Fruit fly (Drosophila melanogaster) whole organism, wandering third instar larva: Measurements from ENCODE around the gene ranshi.
A peak's percentile ranks its signal among the peaks of the same experiment; 100 is the strongest.

Source experiments
- Abd-B ChIP-seq: fragments of >200 bp; optimal IDR thresholded peaks from 2 replicates; lab custom pipeline; 2017; ENCODE audit warnings: missing biosample characterization, missing genetic modification characterization
- CG32264 ChIP-seq: fragments of 200-800 bp; sonication (Bioruptor generic); optimal IDR thresholded peaks from 2 replicates; lab custom pipeline; 2016; ENCODE audit warnings: missing biosample characterization, missing genetic modification characterization
- CG9705 ChIP-seq: fragments of 200-800 bp; sonication (Bioruptor generic); optimal IDR thresholded peaks from 2 replicates; lab custom pipeline; 2018; ENCODE audit warnings: missing biosample characterization, mild to moderate bottlenecking, missing genetic modification characterization
- CrebA ChIP-seq: fragments of 200-800 bp; sonication (Bioruptor generic); optimal IDR thresholded peaks from 2 replicates; lab custom pipeline; 2016; ENCODE audit warnings: missing biosample characterization, mild to moderate bottlenecking, missing genetic modification characterization, borderline replicate concordance
- Dfd ChIP-seq: fragments of >200 bp; optimal IDR thresholded peaks from 2 replicates; lab custom pipeline; 2017; ENCODE audit warnings: missing biosample characterization, missing genetic modification characterization
- Dif ChIP-seq: fragments of 200-275, 200-300 bp; sonication (Bioruptor generic); optimal IDR thresholded peaks from 2 replicates; lab custom pipeline; 2018; ENCODE audit warnings: missing biosample characterization, missing genetic modification characterization; ENCODE audit not compliant: partially characterized antibody
- HLH106 ChIP-seq: fragments of 200-800 bp; optimal IDR thresholded peaks from 3 replicates; lab custom pipeline; 2019; ENCODE audit warnings: missing biosample characterization, mild to moderate bottlenecking, missing genetic modification characterization, moderate library complexity
- Hnf4 ChIP-seq: fragments of 200-800 bp; sonication (Bioruptor generic); optimal IDR thresholded peaks from 2 replicates; lab custom pipeline; 2016; ENCODE audit warnings: missing biosample characterization, mild to moderate bottlenecking, missing genetic modification characterization
- Hr78 ChIP-seq: fragments of >200 bp; optimal IDR thresholded peaks from 2 replicates; lab custom pipeline; 2017; ENCODE audit warnings: missing biosample characterization, missing genetic modification characterization
- Hr83 ChIP-seq: fragments of 200-300 bp; sonication (Bioruptor generic); optimal IDR thresholded peaks from 2 replicates; lab custom pipeline; 2016; ENCODE audit warnings: missing biosample characterization, mild to moderate bottlenecking, missing genetic modification characterization, moderate library complexity; ENCODE audit not compliant: poor library complexity, severe bottlenecking
- Jra ChIP-seq: sonication (Bioruptor generic); optimal IDR thresholded peaks from 2 replicates; lab custom pipeline; 2016; ENCODE audit warnings: missing biosample characterization, missing genetic modification characterization
- Mio ChIP-seq: sonication (Bioruptor generic); optimal IDR thresholded peaks from 2 replicates; lab custom pipeline; 2016; ENCODE audit warnings: missing biosample characterization, missing genetic modification characterization
- Myc ChIP-seq: fragments of >200 bp; optimal IDR thresholded peaks from 2 replicates; lab custom pipeline; 2017
- N ChIP-seq: fragments of >200 bp; optimal IDR thresholded peaks from 2 replicates; lab custom pipeline; 2018; ENCODE audit warnings: missing biosample characterization, missing external identifiers, missing genetic modification characterization
- OdsH ChIP-seq: fragments of 200-800 bp; sonication (Bioruptor generic); optimal IDR thresholded peaks from 2 replicates; lab custom pipeline; 2016; ENCODE audit warnings: missing biosample characterization, mild to moderate bottlenecking, missing genetic modification characterization
- Rel ChIP-seq, 2 experiments: fragments of 200-800 bp; sonication (Bioruptor generic) in 1 of 2; optimal IDR thresholded peaks; 2 replicates in 1 of 2; 3 replicates in 1 of 2; lab custom pipeline; 2016 to 2019; ENCODE audit warnings: mild to moderate bottlenecking in 2 of 2, missing biosample characterization in 2 of 2, missing genetic modification characterization in 2 of 2, moderate library complexity in 1 of 2
- Sp1 ChIP-seq: fragments of 200-800 bp; sonication (Bioruptor generic); optimal IDR thresholded peaks from 3 replicates; lab custom pipeline; 2019; ENCODE audit warnings: missing biosample characterization, mild to moderate bottlenecking, missing genetic modification characterization, moderate library complexity
- Vsx2 ChIP-seq: fragments of 200-300, 225-300 bp; sonication (Bioruptor generic); optimal IDR thresholded peaks from 2 replicates; lab custom pipeline; 2018; ENCODE audit warnings: missing biosample characterization, missing genetic modification characterization; ENCODE audit not compliant: partially characterized antibody
- br ChIP-seq: fragments of 200-800 bp; sonication (Bioruptor generic); optimal IDR thresholded peaks from 2 replicates; lab custom pipeline; 2016; ENCODE audit warnings: missing biosample characterization, missing genetic modification characterization
- brk ChIP-seq: fragments of 200-800 bp; sonication (Bioruptor generic); optimal IDR thresholded peaks from 2 replicates; lab custom pipeline; 2016; ENCODE audit warnings: missing biosample characterization, mild to moderate bottlenecking, missing genetic modification characterization
- dl ChIP-seq, 2 experiments: fragments of 175-275, 200-275 bp in 1 of 2; fragments of 200-275 bp in 1 of 2; sonication (Bioruptor generic); optimal IDR thresholded peaks; lab custom pipeline; 2018; ENCODE audit warnings: mild to moderate bottlenecking in 2 of 2, missing biosample characterization in 2 of 2, missing genetic modification characterization in 2 of 2, moderate library complexity in 2 of 2; ENCODE audit not compliant: partially characterized antibody in 2 of 2, insufficient read depth in 1 of 2
- dsf ChIP-seq: sonication (Bioruptor generic); optimal IDR thresholded peaks from 2 replicates; lab custom pipeline; 2016; ENCODE audit warnings: missing biosample characterization, missing genetic modification characterization, borderline replicate concordance
- foxo ChIP-seq, 2 experiments: fragments of 200-800 bp; sonication (Bioruptor generic); optimal IDR thresholded peaks; 2 replicates in 1 of 2; 3 replicates in 1 of 2; lab custom pipeline; 2016 to 2017; ENCODE audit warnings: missing biosample characterization in 2 of 2, missing genetic modification characterization in 2 of 2
- fru ChIP-seq: fragments of 200-800 bp; sonication (Bioruptor generic); optimal IDR thresholded peaks from 3 replicates; lab custom pipeline; 2016; ENCODE audit warnings: missing biosample characterization, mild to moderate bottlenecking, missing genetic modification characterization
- h ChIP-seq: fragments of 200-800 bp; sonication (Bioruptor generic); optimal IDR thresholded peaks from 3 replicates; lab custom pipeline; 2016; ENCODE audit warnings: missing biosample characterization, mild to moderate bottlenecking, missing genetic modification characterization
- jim ChIP-seq: fragments of 175-275, 200-325 bp; sonication (Bioruptor generic); optimal IDR thresholded peaks from 2 replicates; lab custom pipeline; 2016; ENCODE audit warnings: missing biosample characterization, mild to moderate bottlenecking, missing genetic modification characterization
- lola ChIP-seq: fragments of >200 bp; optimal IDR thresholded peaks from 2 replicates; lab custom pipeline; 2017; ENCODE audit warnings: missing biosample characterization, missing genetic modification characterization
- pan ChIP-seq: fragments of >200 bp; optimal IDR thresholded peaks from 2 replicates; lab custom pipeline; 2017
- psq ChIP-seq: fragments of 200-800 bp; sonication (Bioruptor generic); optimal IDR thresholded peaks from 3 replicates; lab custom pipeline; 2017; ENCODE audit warnings: missing biosample characterization, mild to moderate bottlenecking, missing genetic modification characterization, moderate library complexity
- rgr ChIP-seq: fragments of 200-800 bp; sonication (Bioruptor generic); optimal IDR thresholded peaks from 3 replicates; lab custom pipeline; 2016; ENCODE audit warnings: missing biosample characterization, mild to moderate bottlenecking, missing genetic modification characterization
- sage ChIP-seq: fragments of 200-800 bp; sonication (Bioruptor generic); optimal IDR thresholded peaks from 2 replicates; lab custom pipeline; 2016; ENCODE audit warnings: missing biosample characterization, mild to moderate bottlenecking, missing genetic modification characterization
- sv ChIP-seq: fragments of 200-800 bp; sonication (Bioruptor generic); optimal IDR thresholded peaks from 3 replicates; lab custom pipeline; 2016; ENCODE audit warnings: missing biosample characterization, missing genetic modification characterization
- woc ChIP-seq: sonication (Bioruptor generic); optimal IDR thresholded peaks from 2 replicates; lab custom pipeline; 2016; ENCODE audit warnings: missing biosample characterization, mild to moderate bottlenecking, missing genetic modification characterization

ranshi gene

DNA sequence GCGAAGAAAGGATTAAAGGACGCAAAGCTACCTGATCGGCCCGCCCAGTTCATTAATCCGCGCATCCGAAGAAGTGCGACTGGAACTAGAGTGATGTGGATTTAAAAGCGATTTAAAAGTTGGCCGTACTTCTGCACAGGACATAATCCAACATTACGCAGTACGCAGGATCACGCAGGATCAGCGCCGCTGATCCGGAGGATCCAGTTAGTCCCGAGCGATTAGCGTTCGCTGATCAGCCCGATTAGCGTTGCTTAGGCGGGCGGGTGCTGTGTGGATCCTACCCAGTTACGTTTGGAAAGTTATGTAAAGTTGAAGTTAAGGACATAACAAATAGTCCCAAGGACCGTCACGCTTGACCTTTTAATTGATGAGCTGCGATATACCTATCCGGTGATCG, 30.3 kb downstream of the ranshi start:
- TF ChIP-seq foxo (GFP tag; optimal IDR thresholded peaks at IDR 0.05; lab: Kevin White, UChicago) (no peak), Mio (GFP tag; lab: Kevin White, UChicago) (no peak), lola (no peak), rgr (GFP tag; lab: Kevin White, UChicago) (no peak), sv (GFP tag; lab: Kevin White, UChicago) (no peak), Dfd (no peak), h (no peak), Vsx2 (GFP tag; lab: Kevin White, UChicago) (no peak), Myc (lab: Kevin White, UChicago) (no peak)

DNA sequence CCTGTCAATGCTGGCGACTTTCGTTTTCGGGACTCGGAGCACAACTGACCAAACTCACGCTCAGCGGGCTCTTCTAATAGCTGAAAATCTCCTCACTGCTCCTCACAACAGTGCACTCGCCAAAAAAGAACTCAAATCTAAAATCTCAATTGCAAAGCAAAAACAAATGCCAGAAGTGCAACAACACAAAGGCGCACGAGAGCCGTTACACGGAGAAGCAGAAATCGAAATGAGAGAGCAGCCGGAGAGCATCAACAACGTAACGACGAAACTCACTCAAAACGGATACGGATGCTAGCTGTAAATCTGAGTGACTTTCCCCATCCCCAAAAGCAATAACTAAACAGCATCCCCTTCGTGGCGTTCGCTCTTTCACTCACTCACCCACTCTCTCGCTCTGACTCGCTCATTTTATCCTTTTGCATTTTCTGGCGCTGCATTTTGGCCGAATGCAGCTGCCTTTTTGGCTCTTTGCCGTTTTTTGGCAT, 31.7 kb downstream of the ranshi start, which contains the start of gene hb:
Gene hb, minus strand, starts transcription at position 51 of the 488 bp plus-strand sequence.
- no peak for TF ChIP-seq lola
- TF ChIP-seq dl (GFP tag; optimal IDR thresholded peaks at IDR 0.05; lab: Kevin White, UChicago; ENCODE audit: insufficient read depth in 1 of 2, partially characterized antibody in 2 of 2), result no peak
- TF ChIP-seq rgr (GFP tag; lab: Kevin White, UChicago), result no peak
- no peak for TF ChIP-seq Hnf4 (GFP tag; lab: Kevin White, UChicago)
- no peak for TF ChIP-seq CrebA
- no peak for TF ChIP-seq Jra (GFP tag; lab: Kevin White, UChicago)
- TF ChIP-seq woc, result no peak
- no peak for TF ChIP-seq Myc (lab: Kevin White, UChicago)
- no peak for TF ChIP-seq jim (GFP tag; lab: Kevin White, UChicago)
- TF ChIP-seq HLH106 (tag; lab: Kevin White, UChicago), result no peak
- no peak for TF ChIP-seq brk (GFP tag; lab: Kevin White, UChicago)
- TF ChIP-seq Dif, result no peak
- no peak for TF ChIP-seq OdsH (GFP tag; lab: Kevin White, UChicago)
- TF ChIP-seq Hr78 (GFP tag; lab: Kevin White, UChicago), result no peak
- no peak for TF ChIP-seq psq (GFP tag; lab: Kevin White, UChicago)
- no peak for TF ChIP-seq foxo (GFP tag; optimal IDR thresholded peaks at IDR 0.05; lab: Kevin White, UChicago)
- TF ChIP-seq Rel (GFP tag; optimal IDR thresholded peaks at IDR 0.05; lab: Kevin White, UChicago), result no peak
- no peak for TF ChIP-seq Rel (tag; optimal IDR thresholded peaks at IDR 0.05; lab: Kevin White, UChicago)
- no peak for TF ChIP-seq dsf (GFP tag; lab: Kevin White, UChicago)
- TF ChIP-seq CG9705, result no peak
- no peak for TF ChIP-seq N (GFP tag; lab: Kevin White, UChicago)

DNA sequence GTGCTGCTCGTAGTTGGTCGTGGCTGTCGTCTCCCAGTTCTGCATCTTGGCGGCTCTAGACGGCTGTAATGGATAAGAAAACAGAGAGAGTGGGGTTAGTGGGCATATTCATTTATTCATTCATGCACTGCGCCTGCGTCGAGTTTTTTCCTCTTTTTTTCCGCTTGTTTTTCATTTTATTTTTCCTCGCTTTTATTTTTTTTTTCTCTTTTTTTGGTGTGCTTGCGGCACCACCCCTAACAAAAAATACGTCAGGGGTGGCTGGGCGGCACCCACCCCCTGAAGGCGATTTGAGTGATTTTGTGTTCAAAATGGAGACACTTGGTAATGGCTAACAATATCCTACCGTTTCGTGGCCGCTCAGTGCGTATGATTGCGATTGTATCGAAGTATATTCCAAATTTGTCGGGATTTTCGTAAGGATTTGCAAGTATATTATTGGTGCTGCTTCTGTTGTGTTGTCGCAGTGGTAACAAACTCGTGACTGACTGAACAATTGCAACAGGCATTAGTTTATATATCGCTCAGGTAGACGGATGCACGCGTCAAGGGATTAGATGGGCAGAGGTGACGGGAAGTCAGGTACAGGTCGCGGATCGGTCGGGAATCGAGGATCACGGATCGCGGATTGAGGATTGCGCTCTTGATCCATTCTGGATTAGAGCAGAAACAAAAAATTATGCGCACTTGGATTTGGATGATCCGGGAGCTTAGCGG, 35.2 kb downstream of the ranshi start:
- TF ChIP-seq Sp1 (peak; percentile 79), h (no peak), CrebA (peak; percentile 39)

DNA sequence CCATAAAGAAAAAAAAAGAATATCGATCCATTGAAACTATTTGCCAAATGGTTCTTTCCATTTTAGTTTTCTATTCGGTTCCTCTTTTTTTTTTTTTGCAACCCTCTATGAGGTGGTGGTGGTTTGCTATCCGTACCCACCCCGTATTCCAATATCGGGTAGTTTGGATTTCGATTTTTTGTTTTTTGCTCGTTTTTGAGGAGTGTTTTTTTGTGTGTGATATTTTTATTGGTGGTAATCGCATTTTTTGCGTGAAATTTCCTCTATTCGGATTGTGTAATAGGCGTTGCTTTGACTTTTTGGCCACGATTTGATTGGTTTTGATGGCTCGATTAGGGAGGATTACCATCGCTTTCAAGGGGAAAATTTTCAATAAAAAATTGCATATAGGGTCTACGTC, 43.0 kb downstream of the ranshi start:
- TF ChIP-seq Abd-B (GFP tag; lab: Kevin White, UChicago), result no peak
- no peak for TF ChIP-seq CG9705
- no peak for TF ChIP-seq woc
- TF ChIP-seq dl (GFP tag; optimal IDR thresholded peaks at IDR 0.05; lab: Kevin White, UChicago; ENCODE audit: insufficient read depth in 1 of 2, partially characterized antibody in 2 of 2), result no peak
- TF ChIP-seq CrebA, result no peak
- TF ChIP-seq pan (lab: Kevin White, UChicago), result no peak
- TF ChIP-seq Hr83 (GFP tag; lab: Kevin White, UChicago), result no peak
- no peak for TF ChIP-seq N (GFP tag; lab: Kevin White, UChicago)
- no peak for TF ChIP-seq jim (GFP tag; lab: Kevin White, UChicago)
- no peak for TF ChIP-seq sage (GFP tag; lab: Kevin White, UChicago)
- no peak for TF ChIP-seq rgr (GFP tag; lab: Kevin White, UChicago)
- TF ChIP-seq br, result no peak
- no peak for TF ChIP-seq Dfd
- TF ChIP-seq fru (GFP tag; lab: Kevin White, UChicago), result no peak
- no peak for TF ChIP-seq foxo (GFP tag; optimal IDR thresholded peaks at IDR 0.05; lab: Kevin White, UChicago)
- TF ChIP-seq h, result no peak
- no peak for TF ChIP-seq CG32264 (GFP tag; lab: Kevin White, UChicago)
- no peak for TF ChIP-seq Mio (GFP tag; lab: Kevin White, UChicago)
- no peak for TF ChIP-seq Hr78 (GFP tag; lab: Kevin White, UChicago)
